Worm (Caenorhabditis elegans): ENCODE results near the gene irld-63.

ce11 chrII:2920234-2920633 is 10.3 kb upstream of the irld-63 start:
- no peak for TF ChIP-seq hmbx-1 (tag; optimal IDR thresholded peaks at IDR 0.05)
- no peak for TF ChIP-seq tbx-37 (GFP tag; conservative IDR thresholded peaks at IDR 0.05)
- TF ChIP-seq hnd-1 (tag; optimal IDR thresholded peaks at IDR 0.05) = no peak
- TF ChIP-seq flt-1 (GFP tag; IDR thresholded peaks at IDR 0.05) = no peak
- no peak for TF ChIP-seq ama-1 (optimal IDR thresholded peaks at IDR 0.05)
- no peak for TF ChIP-seq scrt-1 (GFP tag; IDR thresholded peaks at IDR 0.05)
- no peak for TF ChIP-seq B0310.2 (tag; optimal IDR thresholded peaks at IDR 0.05)
